Fruit fly (Drosophila melanogaster): ENCODE results near the gene CG31111.

The CG31111 gene

dm6 chr3R:25054451-25055188, 1.4 kb downstream of the CG31111 start, which contains the start of gene CG31109 (continued):
- TF ChIP-seq zf30C (GFP tag; optimal IDR thresholded peaks at IDR 0.05) (peak; percentile 19), Fer3 (tag; optimal IDR thresholded peaks at IDR 0.05) (peak; percentile 10), dm (GFP tag; optimal IDR thresholded peaks at IDR 0.05) (no peak), row (GFP tag; IDR thresholded peaks at IDR 0.05) (peak; percentile 70), HmgZ (tag; optimal IDR thresholded peaks at IDR 0.05) (peak; percentile 66), CG1529 (GFP tag; optimal IDR thresholded peaks at IDR 0.05) (no peak), Nf-YA (GFP tag; IDR thresholded peaks at IDR 0.05) (no peak)

DNA sequence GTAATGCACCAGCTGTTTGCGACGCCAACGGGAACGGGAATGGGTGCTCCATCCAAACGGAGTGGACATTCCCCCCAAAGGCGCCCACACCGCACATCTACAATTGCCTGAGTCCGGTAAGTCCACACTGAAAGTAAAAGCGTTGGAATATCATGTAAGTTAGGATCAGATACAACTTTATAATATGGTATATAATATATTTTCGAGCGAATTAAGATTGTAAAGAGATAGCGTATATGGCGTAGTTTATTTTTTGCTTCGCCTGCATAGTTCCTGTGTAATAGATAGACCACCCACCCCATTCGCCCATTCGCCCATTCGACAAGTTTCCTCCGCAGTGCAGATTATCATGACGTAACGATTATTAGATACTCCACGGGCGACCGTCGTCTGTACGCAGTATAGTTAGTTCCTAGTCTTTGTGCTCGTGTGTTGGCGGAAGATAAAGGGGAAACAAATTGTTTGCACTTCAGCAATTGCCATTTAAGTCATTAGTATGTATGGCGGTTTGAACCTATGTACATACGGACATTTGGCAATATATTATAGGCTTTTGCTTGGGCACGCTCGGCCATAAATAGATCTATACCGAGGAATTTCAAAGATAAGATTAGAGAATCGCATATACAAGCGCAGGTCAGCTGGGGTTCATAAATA, 4.4 kb downstream of the CG31111 start:
- TF ChIP-seq sug (tag; optimal IDR thresholded peaks at IDR 0.05), result peak; percentile 3
- peak; percentile 24 for TF ChIP-seq gem (tag; optimal IDR thresholded peaks at IDR 0.05)
- no peak for TF ChIP-seq Dip3 (GFP tag; optimal IDR thresholded peaks at IDR 0.05)
- TF ChIP-seq sc (optimal IDR thresholded peaks at IDR 0.05), result no peak
- TF ChIP-seq sc (GFP tag; optimal IDR thresholded peaks at IDR 0.05), result no peak
- no peak for TF ChIP-seq vvl (GFP tag; IDR thresholded peaks at IDR 0.05)
- peak; percentile 44; the same call in 1 of the 2 replicates for TF ChIP-seq CG14441 (GFP tag; IDR thresholded peaks at IDR 0.05)
- peak; percentile 56 for TF ChIP-seq CG18599 (GFP tag; optimal IDR thresholded peaks at IDR 0.05)
- no peak for TF ChIP-seq CG1792 (GFP tag; optimal IDR thresholded peaks at IDR 0.05)
- peak; percentile 52 for TF ChIP-seq row (GFP tag; IDR thresholded peaks at IDR 0.05)
- TF ChIP-seq sim (GFP tag; IDR thresholded peaks at IDR 0.05), result no peak
- TF ChIP-seq CG17829 (tag; optimal IDR thresholded peaks at IDR 0.05), result no peak
- peak; percentile 25; the same call in 1 of the 2 replicates for TF ChIP-seq Adf1 (GFP tag; IDR thresholded peaks at IDR 0.05)
- no peak for TF ChIP-seq grau (tag; optimal IDR thresholded peaks at IDR 0.05)
- no peak for TF ChIP-seq Xbp1 (GFP tag; optimal IDR thresholded peaks at IDR 0.05)
- TF ChIP-seq CG32772 (GFP tag; IDR thresholded peaks at IDR 0.05), result no peak
- TF ChIP-seq CG1647 (GFP tag; optimal IDR thresholded peaks at IDR 0.05), result no peak
- TF ChIP-seq CG3281 (GFP tag; optimal IDR thresholded peaks at IDR 0.05), result no peak
- no peak for TF ChIP-seq CG5953 (GFP tag; IDR thresholded peaks at IDR 0.05)
- TF ChIP-seq CG13624 (GFP tag; optimal IDR thresholded peaks at IDR 0.05), result peak; percentile 21
- TF ChIP-seq CG7745 (tag; optimal IDR thresholded peaks at IDR 0.05), result no peak
- TF ChIP-seq lov (optimal IDR thresholded peaks at IDR 0.05), result no peak
- TF ChIP-seq lov (GFP tag; IDR thresholded peaks at IDR 0.05), result no peak
- TF ChIP-seq CG4424 (GFP tag; optimal IDR thresholded peaks at IDR 0.05), result no peak
- TF ChIP-seq CG12299 (tag; optimal IDR thresholded peaks at IDR 0.05), result no peak
- TF ChIP-seq CG2875 (GFP tag; optimal IDR thresholded peaks at IDR 0.05), result no peak
- peak in 1 of 2 experiments; percentile 86 for TF ChIP-seq Pdp1 (GFP tag; optimal IDR thresholded peaks at IDR 0.05)
- peak; percentile 62 for TF ChIP-seq mirr (GFP tag; optimal IDR thresholded peaks at IDR 0.05)
- TF ChIP-seq CG10565 (GFP tag; optimal IDR thresholded peaks at IDR 0.05), result no peak
- peak; percentile 51; the same call in 1 of the 2 replicates for TF ChIP-seq slbo (GFP tag; IDR thresholded peaks at IDR 0.05)
- TF ChIP-seq lilli (GFP tag; optimal IDR thresholded peaks at IDR 0.05), result peak; percentile 3
- no peak for TF ChIP-seq Lhr (GFP tag; optimal IDR thresholded peaks at IDR 0.05)
- no peak for TF ChIP-seq pzg (GFP tag; optimal IDR thresholded peaks at IDR 0.05)
- TF ChIP-seq CG34376 (GFP tag; optimal IDR thresholded peaks at IDR 0.05), result peak; percentile 43
- TF ChIP-seq grn (GFP tag; optimal IDR thresholded peaks at IDR 0.05), result peak; percentile 18
- TF ChIP-seq exex (tag; optimal IDR thresholded peaks at IDR 0.05), result peak; percentile 77
- TF ChIP-seq pho (GFP tag; optimal IDR thresholded peaks at IDR 0.05), result peak; percentile 21
- TF ChIP-seq tup (GFP tag; optimal IDR thresholded peaks at IDR 0.05), result no peak
- peak; percentile 30 for TF ChIP-seq CG2120 (GFP tag; optimal IDR thresholded peaks at IDR 0.05)
- TF ChIP-seq eve (GFP tag; optimal IDR thresholded peaks at IDR 0.05), result peak in 1 of 2 experiments; percentile 62
- no peak for TF ChIP-seq CG7928 (GFP tag; optimal IDR thresholded peaks at IDR 0.05)
- TF ChIP-seq Ada2b (GFP tag; IDR thresholded peaks at IDR 0.05), result 0 out of 2 replicates have a peak, but pooled peaks have one; percentile 7
